Fruit fly (Drosophila melanogaster): Measurements from ENCODE around the gene mira.
A peak's percentile ranks its signal among the peaks of the same experiment; 100 is the strongest.

Gene mira

dm6 chr3R:19905932-19906439, 28.9 kb downstream of the mira start (continued):
- TF ChIP-seq CG16863 (GFP tag; optimal IDR thresholded peaks at IDR 0.05) (peak; percentile 82), CG17328 (GFP tag; IDR thresholded peaks at IDR 0.05) (peak; percentile 76), CG14667 (GFP tag; IDR thresholded peaks at IDR 0.05) (peak; percentile 77), CG33557 (GFP tag; optimal IDR thresholded peaks at IDR 0.05) (no peak), Six4 (GFP tag; optimal IDR thresholded peaks at IDR 0.05) (peak; percentile 26), unc-4 (GFP tag; IDR thresholded peaks at IDR 0.05; ENCODE audit: partially characterized antibody) (no peak), CG4820 (GFP tag; optimal IDR thresholded peaks at IDR 0.05) (peak; percentile 49), CG11695 (GFP tag; IDR thresholded peaks at IDR 0.05) (peak; percentile 87; the same call in 2 of the 3 replicates), toy (GFP tag; IDR thresholded peaks at IDR 0.05) (peak; percentile 75), CG15011 (GFP tag; optimal IDR thresholded peaks at IDR 0.05) (peak; percentile 41), CG3281 (GFP tag; optimal IDR thresholded peaks at IDR 0.05) (peak; percentile 79), lab (GFP tag; optimal IDR thresholded peaks at IDR 0.05) (peak; percentile 92), CG17385 (GFP tag; optimal IDR thresholded peaks at IDR 0.05) (peak; percentile 59), CG6175 (GFP tag; IDR thresholded peaks at IDR 0.05) (peak; percentile 48; the same call in 1 of the 3 replicates), CG1792 (GFP tag; optimal IDR thresholded peaks at IDR 0.05) (peak; percentile 42), Eip74EF (GFP tag; optimal IDR thresholded peaks at IDR 0.05) (peak in 1 of 2 experiments; percentile 6), peb (GFP tag; IDR thresholded peaks at IDR 0.05) (peak; percentile 57; the same call in 1 of the 2 replicates), CG2199 (GFP tag; IDR thresholded peaks at IDR 0.05) (peak; percentile 87), pfk (GFP tag; optimal IDR thresholded peaks at IDR 0.05) (no peak), her (GFP tag; optimal IDR thresholded peaks at IDR 0.05) (peak; percentile 68), lola (GFP tag; optimal IDR thresholded peaks at IDR 0.05) (peak in 1 of 3 experiments; percentile 38), vnd (GFP tag; IDR thresholded peaks at IDR 0.05; ENCODE audit: partially characterized antibody) (no peak), CG3847 (GFP tag; IDR thresholded peaks at IDR 0.05) (peak; percentile 73), eyg (GFP tag; optimal IDR thresholded peaks at IDR 0.05) (peak; percentile 27), CG11085 (GFP tag; IDR thresholded peaks at IDR 0.05) (no peak), CG31224 (GFP tag; IDR thresholded peaks at IDR 0.05) (peak; percentile 80), hbn (GFP tag; IDR thresholded peaks at IDR 0.05; ENCODE audit: partially characterized antibody) (no peak), nerfin-2 (GFP tag; IDR thresholded peaks at IDR 0.05; ENCODE audit: partially characterized antibody) (no peak), ab (GFP tag; optimal IDR thresholded peaks at IDR 0.05) (peak; percentile 70), ranshi (GFP tag; IDR thresholded peaks at IDR 0.05) (peak; percentile 64), Fer2 (tag; optimal IDR thresholded peaks at IDR 0.05) (peak; percentile 30), p53 (GFP tag; optimal IDR thresholded peaks at IDR 0.05) (no peak), Atf6 (GFP tag; IDR thresholded peaks at IDR 0.05) (peak; percentile 86), CG12769 (tag; optimal IDR thresholded peaks at IDR 0.05) (peak; percentile 97), HLH3B (GFP tag; IDR thresholded peaks at IDR 0.05) (peak; percentile 76), CG12942 (GFP tag; optimal IDR thresholded peaks at IDR 0.05) (peak; percentile 65), CG6765 (GFP tag; optimal IDR thresholded peaks at IDR 0.05) (peak; percentile 72), CG10654 (GFP tag; optimal IDR thresholded peaks at IDR 0.05) (peak; percentile 28), MESR4 (GFP tag; optimal IDR thresholded peaks at IDR 0.05) (peak; percentile 2), repo (GFP tag; optimal IDR thresholded peaks at IDR 0.05) (no peak), CG2129 (GFP tag; IDR thresholded peaks at IDR 0.05; ENCODE audit: partially characterized antibody) (no peak), Opbp (GFP tag; IDR thresholded peaks at IDR 0.05; ENCODE audit: partially characterized antibody) (no peak), CG17186 (GFP tag; optimal IDR thresholded peaks at IDR 0.05) (peak; percentile 49), Bdp1 (GFP tag; optimal IDR thresholded peaks at IDR 0.05) (peak; percentile 61), CG6683 (GFP tag; optimal IDR thresholded peaks at IDR 0.05) (peak; percentile 37), CG10321 (GFP tag; IDR thresholded peaks at IDR 0.05) (0 out of 2 replicates have a peak, but pooled peaks have one; percentile 26), C15 (GFP tag; IDR thresholded peaks at IDR 0.05) (peak; percentile 67; the same call in 2 of the 3 replicates), CG6654 (GFP tag; optimal IDR thresholded peaks at IDR 0.05) (no peak), YL-1 (GFP tag; optimal IDR thresholded peaks at IDR 0.05) (peak; percentile 39), br (optimal IDR thresholded peaks at IDR 0.05) (no peak)
